Fruit fly (Drosophila melanogaster): Measurements from ENCODE around the gene Mst36Fa.
A peak's percentile ranks its signal among the peaks of the same experiment; 100 is the strongest.

Gene Mst36Fa

dm6 chr2L:18625470-18625869 is 51.3 kb downstream of the Mst36Fa start (continued):
- TF ChIP-seq dmrt99B (tag; optimal IDR thresholded peaks at IDR 0.05) (peak; percentile 20), Sry-β (GFP tag; optimal IDR thresholded peaks at IDR 0.05) (no peak), chinmo (GFP tag; IDR thresholded peaks at IDR 0.05; ENCODE audit: partially characterized antibody) (0 out of 4 replicates have a peak, but pooled peaks have one; percentile 15), Dref (GFP tag; IDR thresholded peaks at IDR 0.05) (no peak), otp (GFP tag; IDR thresholded peaks at IDR 0.05) (0 out of 3 replicates have a peak, but pooled peaks have one; percentile 14), sim (GFP tag; IDR thresholded peaks at IDR 0.05) (peak; percentile 32; the same call in 1 of the 2 replicates), CG7786 (GFP tag; optimal IDR thresholded peaks at IDR 0.05) (no peak), jigr1 (GFP tag; IDR thresholded peaks at IDR 0.05) (no peak), CG15269 (tag; optimal IDR thresholded peaks at IDR 0.05) (no peak), Deaf1 (tag; optimal IDR thresholded peaks at IDR 0.05) (no peak), CG2712 (tag; optimal IDR thresholded peaks at IDR 0.05) (peak; percentile 15), ham (GFP tag; IDR thresholded peaks at IDR 0.05) (no peak), Scr (GFP tag; IDR thresholded peaks at IDR 0.05; ENCODE audit: partially characterized antibody) (no peak), slou (GFP tag; optimal IDR thresholded peaks at IDR 0.05) (no peak), Hr51 (GFP tag; optimal IDR thresholded peaks at IDR 0.05) (no peak), CG11696 (GFP tag; IDR thresholded peaks at IDR 0.05) (no peak), ssp (GFP tag; IDR thresholded peaks at IDR 0.05) (no peak), crp (GFP tag; optimal IDR thresholded peaks at IDR 0.05) (no peak), kni (GFP tag; optimal IDR thresholded peaks at IDR 0.05) (peak; percentile 19), salm (tag; optimal IDR thresholded peaks at IDR 0.05) (no peak), CG18764 (GFP tag; optimal IDR thresholded peaks at IDR 0.05) (no peak), CTCF (GFP tag; optimal IDR thresholded peaks at IDR 0.05) (no peak), HHEX (GFP tag; optimal IDR thresholded peaks at IDR 0.05) (peak; percentile 9), Dad (GFP tag; optimal IDR thresholded peaks at IDR 0.05) (no peak), sc (optimal IDR thresholded peaks at IDR 0.05) (no peak), sc (GFP tag; optimal IDR thresholded peaks at IDR 0.05) (peak; percentile 34), CG17802 (tag; optimal IDR thresholded peaks at IDR 0.05) (no peak), CG9609 (GFP tag; optimal IDR thresholded peaks at IDR 0.05) (no peak), klu (GFP tag; IDR thresholded peaks at IDR 0.05) (no peak), CG8924 (tag; optimal IDR thresholded peaks at IDR 0.05) (peak; percentile 9), CG9932 (GFP tag; IDR thresholded peaks at IDR 0.05) (no peak), CG31388 (GFP tag; optimal IDR thresholded peaks at IDR 0.05) (no peak), CG3407 (GFP tag; optimal IDR thresholded peaks at IDR 0.05) (peak; percentile 38), Hey (tag; optimal IDR thresholded peaks at IDR 0.05) (no peak), onecut (GFP tag; IDR thresholded peaks at IDR 0.05) (no peak), pnt (GFP tag; optimal IDR thresholded peaks at IDR 0.05) (no peak), CG1603 (tag; optimal IDR thresholded peaks at IDR 0.05) (peak; percentile 39), ATbp (GFP tag; optimal IDR thresholded peaks at IDR 0.05) (peak; percentile 53), CG12219 (GFP tag; optimal IDR thresholded peaks at IDR 0.05) (no peak), Hr78 (GFP tag; optimal IDR thresholded peaks at IDR 0.05) (peak in 1 of 2 experiments; percentile 87), Spps (tag; optimal IDR thresholded peaks at IDR 0.05) (no peak), peb (GFP tag; IDR thresholded peaks at IDR 0.05) (no peak), Jarid2 (GFP tag; optimal IDR thresholded peaks at IDR 0.05) (no peak), CG17385 (GFP tag; optimal IDR thresholded peaks at IDR 0.05) (no peak), CG32767 (GFP tag; IDR thresholded peaks at IDR 0.05) (no peak), CG13775 (GFP tag; optimal IDR thresholded peaks at IDR 0.05) (no peak), CG3726 (GFP tag; IDR thresholded peaks at IDR 0.05) (no peak), GATAe (GFP tag; conservative IDR thresholded peaks at IDR 0.05) (no peak), exex (tag; optimal IDR thresholded peaks at IDR 0.05) (no peak), CG3838 (GFP tag; optimal IDR thresholded peaks at IDR 0.05) (no peak), Ravus (GFP tag; IDR thresholded peaks at IDR 0.05) (no peak), CG7556 (GFP tag; optimal IDR thresholded peaks at IDR 0.05) (peak; percentile 9)

Measured in whole organism, embryonic.